Worm (Caenorhabditis elegans) whole organism, L2 larva: ENCODE results near the gene sshk-1.

ENCODE experiments used
- ceh-82 ChIP-seq: fragments of 150-350 bp; optimal IDR thresholded peaks from 2 replicates; lab custom pipeline; 2014; ENCODE audit warnings: missing biosample characterization, missing genetic modification characterization
- lin-11 ChIP-seq: fragments of 150-350 bp; sonication (generic microtip); optimal IDR thresholded peaks from 2 replicates; lab custom pipeline; 2014; ENCODE audit warnings: missing biosample characterization, missing genetic modification characterization, inconsistent platforms, mixed read lengths
- nhr-11 ChIP-seq: fragments of 150-350 bp; optimal IDR thresholded peaks from 2 replicates; lab custom pipeline; 2014; ENCODE audit warnings: missing biosample characterization, missing genetic modification characterization
- nhr-6 ChIP-seq: fragments of 150-350 bp; optimal IDR thresholded peaks from 2 replicates; lab custom pipeline; 2014; ENCODE audit warnings: missing biosample characterization, missing genetic modification characterization
- snpc-4 ChIP-seq: fragments of 150-350 bp; optimal IDR thresholded peaks from 2 replicates; lab custom pipeline; 2014; ENCODE audit warnings: missing biosample characterization, missing genetic modification characterization

- TF ChIP-seq nhr-6 (tag; lab: Kevin White, UChicago) (no peak), nhr-11 (tag; lab: Kevin White, UChicago) (no peak), snpc-4 (tag; lab: Kevin White, UChicago) (no peak), lin-11 (tag; lab: Kevin White, UChicago) (no peak), ceh-82 (tag; lab: Kevin White, UChicago) (no peak)
These were observed 44.2 kb upstream of the sshk-1 start for ce11 chrV:20771702-20772101.
